Fruit fly (Drosophila melanogaster) whole organism, embryonic: ENCODE measurements around the gene Cog3.

Source experiments
- Atf3 ChIP-seq: fragments of 200-800 bp; sonication (Bioruptor generic); optimal IDR thresholded peaks from 3 replicates; lab custom pipeline; 2016; ENCODE audit warnings: missing biosample characterization, missing genetic modification characterization
- B-H2 ChIP-seq: fragments of 200-800 bp; sonication (Bioruptor generic); optimal IDR thresholded peaks from 2 replicates; lab custom pipeline; 2018; ENCODE audit warnings: missing biosample characterization, mild to moderate bottlenecking, missing genetic modification characterization
- CG1024 ChIP-seq: fragments of 200-800 bp; sonication (Bioruptor generic); IDR thresholded peaks from 2 replicates; pipeline ENCODE4 v1.3.6; 2022; ENCODE audit warnings: missing biosample characterization, missing genetic modification characterization
- CG10543 ChIP-seq: fragments of 200-800 bp; sonication (Bioruptor generic); optimal IDR thresholded peaks from 3 replicates; lab custom pipeline; 2017; ENCODE audit warnings: missing biosample characterization, mild to moderate bottlenecking, missing genetic modification characterization, moderate library complexity
- CG11560 ChIP-seq: fragments of 200-800 bp; sonication (Bioruptor generic); IDR thresholded peaks from 3 replicates; pipeline ENCODE4 v1.3.6; 2022; ENCODE audit warnings: missing biosample characterization, missing genetic modification characterization
- CG12104 ChIP-seq: fragments of 200-800 bp; sonication (Bioruptor generic); optimal IDR thresholded peaks from 3 replicates; lab custom pipeline; 2016; ENCODE audit warnings: missing biosample characterization, missing genetic modification characterization
- CG12744 ChIP-seq: fragments of 200-800 bp; sonication (Bioruptor generic); optimal IDR thresholded peaks from 2 replicates; lab custom pipeline; 2016; ENCODE audit warnings: missing biosample characterization, missing genetic modification characterization
- CG14710 ChIP-seq: fragments of 200-800 bp; sonication (Bioruptor generic); optimal IDR thresholded peaks from 3 replicates; lab custom pipeline; 2019; ENCODE audit warnings: missing biosample characterization, mild to moderate bottlenecking, missing genetic modification characterization, moderate library complexity
- CG15479 ChIP-seq: fragments of 200-800 bp; sonication (Bioruptor generic); optimal IDR thresholded peaks from 3 replicates; lab custom pipeline; 2019; ENCODE audit warnings: missing biosample characterization, mild to moderate bottlenecking, missing genetic modification characterization, moderate library complexity
- CG15514 ChIP-seq: fragments of 200-800 bp; sonication (Bioruptor generic); optimal IDR thresholded peaks from 3 replicates; lab custom pipeline; 2017; ENCODE audit warnings: missing biosample characterization, missing genetic modification characterization, mild to moderate bottlenecking, moderate library complexity, missing genetic modification reagents
- CG17385 ChIP-seq: fragments of 200-800 bp; sonication (Bioruptor generic); optimal IDR thresholded peaks from 3 replicates; lab custom pipeline; 2018; ENCODE audit warnings: missing biosample characterization, mild to moderate bottlenecking, missing genetic modification characterization
- CG18764 ChIP-seq: fragments of 200-800 bp; sonication (Bioruptor generic); optimal IDR thresholded peaks from 3 replicates; lab custom pipeline; 2016; ENCODE audit warnings: missing biosample characterization, missing genetic modification characterization
- CG2120 ChIP-seq: fragments of 200-800 bp; sonication (Bioruptor generic); optimal IDR thresholded peaks from 3 replicates; lab custom pipeline; 2016; ENCODE audit warnings: missing biosample characterization, missing genetic modification characterization
- CG3281 ChIP-seq: fragments of 200-800 bp; sonication (Bioruptor generic); optimal IDR thresholded peaks from 3 replicates; lab custom pipeline; 2017; ENCODE audit warnings: missing biosample characterization, mild to moderate bottlenecking, missing genetic modification characterization
- CG42726 ChIP-seq: fragments of 200-800 bp; sonication (Bioruptor generic); IDR thresholded peaks from 2 replicates; pipeline ENCODE4 v1.3.6; 2022; ENCODE audit warnings: missing biosample characterization, missing genetic modification characterization; ENCODE audit not compliant: partially characterized antibody
- CG4424 ChIP-seq: fragments of 200-800 bp; sonication (Bioruptor generic); optimal IDR thresholded peaks from 3 replicates; lab custom pipeline; 2016; ENCODE audit warnings: missing biosample characterization, missing genetic modification characterization
- CG6272 ChIP-seq: fragments of 200-800 bp; sonication (Bioruptor generic); IDR thresholded peaks from 2 replicates; pipeline ENCODE4 v1.3.6; 2022; ENCODE audit warnings: missing biosample characterization, missing genetic modification characterization
- CG7928 ChIP-seq: fragments of 200-800 bp; sonication (Bioruptor generic); optimal IDR thresholded peaks from 2 replicates; lab custom pipeline; 2017; ENCODE audit warnings: missing biosample characterization, mild to moderate bottlenecking, missing genetic modification characterization
- CG8359 ChIP-seq: fragments of 200-800 bp; sonication (Bioruptor generic); optimal IDR thresholded peaks from 2 replicates; lab custom pipeline; 2017; ENCODE audit warnings: missing biosample characterization, mild to moderate bottlenecking, missing genetic modification characterization, borderline replicate concordance
- CG8478 ChIP-seq: fragments of >200 bp; optimal IDR thresholded peaks from 2 replicates; lab custom pipeline; 2018
- CG9876 ChIP-seq: fragments of 200-800 bp; sonication (Bioruptor generic); optimal IDR thresholded peaks from 2 replicates; lab custom pipeline; 2016; ENCODE audit warnings: missing biosample characterization, missing genetic modification characterization
- D19B ChIP-seq: fragments of 200-800 bp; sonication (Bioruptor generic); optimal IDR thresholded peaks from 2 replicates; lab custom pipeline; 2017; ENCODE audit warnings: missing biosample characterization, mild to moderate bottlenecking, missing genetic modification characterization
- Dip2 ChIP-seq: fragments of 200-800 bp; sonication (Bioruptor generic); IDR thresholded peaks from 2 replicates; pipeline ENCODE4 v1.3.6; 2022; ENCODE audit warnings: missing biosample characterization, missing genetic modification characterization
- Dip3 ChIP-seq: fragments of 200-800 bp; sonication (Bioruptor generic); optimal IDR thresholded peaks from 3 replicates; lab custom pipeline; 2016; ENCODE audit warnings: missing biosample characterization, missing genetic modification characterization
- Fer2 ChIP-seq: fragments of 200-800 bp; sonication (Bioruptor generic); optimal IDR thresholded peaks from 2 replicates; lab custom pipeline; 2018; ENCODE audit warnings: missing biosample characterization, mild to moderate bottlenecking, missing genetic modification characterization, moderate library complexity
- HHEX ChIP-seq: fragments of 200-800 bp; sonication (Bioruptor generic); optimal IDR thresholded peaks from 3 replicates; lab custom pipeline; 2017; ENCODE audit warnings: missing biosample characterization, mild to moderate bottlenecking, missing genetic modification characterization, missing genetic modification reagents
- HLH4C ChIP-seq: fragments of 200-800 bp; sonication (Bioruptor generic); IDR thresholded peaks from 3 replicates; pipeline ENCODE4 v1.3.6; 2022; ENCODE audit warnings: missing biosample characterization, missing genetic modification characterization; ENCODE audit not compliant: partially characterized antibody
- MESR4 ChIP-seq: fragments of 200-800 bp; sonication (Bioruptor generic); optimal IDR thresholded peaks from 2 replicates; lab custom pipeline; 2018; ENCODE audit warnings: missing biosample characterization, mild to moderate bottlenecking, missing genetic modification characterization, moderate library complexity
- Nf-YA ChIP-seq: fragments of 200-800 bp; sonication (Bioruptor generic); IDR thresholded peaks from 2 replicates; pipeline ENCODE4 v1.3.6; 2022; ENCODE audit warnings: missing biosample characterization, missing genetic modification characterization
- Poxn ChIP-seq: fragments of 200-800 bp; sonication (Bioruptor generic); IDR thresholded peaks from 2 replicates; pipeline ENCODE4 v1.3.6; 2022; ENCODE audit warnings: missing biosample characterization, missing genetic modification characterization
- Rx ChIP-seq: fragments of 200-800 bp; sonication (Bioruptor generic); IDR thresholded peaks from 2 replicates; pipeline ENCODE4 v1.3.6; 2022; ENCODE audit warnings: missing biosample characterization, missing genetic modification characterization
- Sry-β ChIP-seq: fragments of 200-800 bp; sonication (Bioruptor generic); optimal IDR thresholded peaks from 2 replicates; lab custom pipeline; 2018; ENCODE audit warnings: missing biosample characterization, mild to moderate bottlenecking, missing genetic modification characterization, moderate library complexity
- aop ChIP-seq: fragments of 200-800 bp; sonication (Bioruptor generic); IDR thresholded peaks from 2 replicates; pipeline ENCODE4 v1.3.6; 2022; ENCODE audit warnings: missing biosample characterization, missing genetic modification characterization
- ase ChIP-seq: fragments of 200-800 bp; sonication (Bioruptor generic); IDR thresholded peaks from 3 replicates; pipeline ENCODE4 v1.3.6; 2022; ENCODE audit warnings: missing biosample characterization, missing genetic modification characterization
- crc ChIP-seq: fragments of 200-800 bp; sonication (Bioruptor generic); optimal IDR thresholded peaks from 2 replicates; lab custom pipeline; 2016; ENCODE audit warnings: missing biosample characterization, missing genetic modification characterization
- da ChIP-seq: fragments of 200-800 bp; sonication (Bioruptor generic); optimal IDR thresholded peaks from 2 replicates; lab custom pipeline; 2016; ENCODE audit warnings: missing biosample characterization, missing genetic modification characterization
- dati ChIP-seq: fragments of 200-800 bp; sonication (Bioruptor generic); IDR thresholded peaks from 2 replicates; pipeline ENCODE4 v1.3.6; 2022; ENCODE audit warnings: missing biosample characterization, missing genetic modification characterization
- dm ChIP-seq: fragments of 200-800 bp; sonication (Bioruptor generic); optimal IDR thresholded peaks from 3 replicates; lab custom pipeline; 2016; ENCODE audit warnings: missing biosample characterization, missing genetic modification characterization
- dmrt11E ChIP-seq: fragments of 200-800 bp; sonication (Bioruptor generic); optimal IDR thresholded peaks from 3 replicates; lab custom pipeline; 2018; ENCODE audit warnings: missing biosample characterization, mild to moderate bottlenecking, missing genetic modification characterization, moderate library complexity
- gcm ChIP-seq: fragments of 200-800 bp; sonication (Bioruptor generic); optimal IDR thresholded peaks from 2 replicates; lab custom pipeline; 2019; ENCODE audit warnings: missing biosample characterization, mild to moderate bottlenecking, missing genetic modification characterization, moderate library complexity
- gcm2 ChIP-seq: fragments of 200-800 bp; sonication (Bioruptor generic); optimal IDR thresholded peaks from 2 replicates; lab custom pipeline; 2016; ENCODE audit warnings: missing biosample characterization, missing genetic modification characterization
- grau ChIP-seq: fragments of 200-800 bp; optimal IDR thresholded peaks from 3 replicates; lab custom pipeline; 2019; ENCODE audit warnings: missing biosample characterization, mild to moderate bottlenecking, missing genetic modification characterization, moderate library complexity
- odd ChIP-seq: fragments of 200-800 bp; sonication (Bioruptor generic); optimal IDR thresholded peaks from 2 replicates; lab custom pipeline; 2017; ENCODE audit warnings: missing biosample characterization, mild to moderate bottlenecking, missing genetic modification characterization
- phol ChIP-seq: fragments of 200-800 bp; sonication (Bioruptor generic); optimal IDR thresholded peaks from 3 replicates; lab custom pipeline; 2018; ENCODE audit warnings: missing biosample characterization, mild to moderate bottlenecking, missing genetic modification characterization, moderate library complexity
- ro ChIP-seq: fragments of 200-800 bp; sonication (Bioruptor generic); IDR thresholded peaks from 2 replicates; pipeline ENCODE4 v1.3.6; 2022; ENCODE audit warnings: missing biosample characterization, missing genetic modification characterization
- sob ChIP-seq: fragments of 200-800 bp; sonication (Bioruptor generic); IDR thresholded peaks from 2 replicates; pipeline ENCODE4 v1.3.6; 2022; ENCODE audit warnings: missing biosample characterization, missing genetic modification characterization
- tgo ChIP-seq: fragments of 200-800 bp; sonication (Bioruptor generic); IDR thresholded peaks from 3 replicates; pipeline ENCODE4 v1.3.6; 2022; ENCODE audit warnings: missing biosample characterization, missing genetic modification characterization
- tio ChIP-seq: fragments of 200-800 bp; sonication (Bioruptor generic); optimal IDR thresholded peaks from 2 replicates; lab custom pipeline; 2017; ENCODE audit warnings: missing biosample characterization, missing genetic modification characterization, inconsistent platforms
- trh ChIP-seq: fragments of 200-800 bp; sonication (Bioruptor generic); optimal IDR thresholded peaks from 2 replicates; lab custom pipeline; 2016; ENCODE audit warnings: missing biosample characterization, missing genetic modification characterization

Cog3 gene

dm6 chr2L:3452286-3452685 lies 4.6 kb downstream of the Cog3 start, which contains the start of gene CG12795 (continued):
- TF ChIP-seq ro (GFP tag; lab: Robert Waterston, UW) (no peak), ase (GFP tag; lab: Robert Waterston, UW) (no peak), CG11560 (tag; lab: Robert Waterston, UW) (no peak), CG15514 (no peak), CG42726 (GFP tag; lab: Robert Waterston, UW) (no peak), CG4424 (GFP tag; lab: Kevin White, UChicago) (no peak), dati (GFP tag; lab: Robert Waterston, UW) (no peak), CG12104 (no peak), CG1024 (GFP tag; lab: Robert Waterston, UW) (no peak), MESR4 (GFP tag; lab: Kevin White, UChicago) (peak; percentile 83), dm (no peak), CG8478 (lab: Kevin White, UChicago) (no peak), Sry-β (no peak), gcm2 (GFP tag; lab: Kevin White, UChicago) (no peak), CG2120 (GFP tag; lab: Kevin White, UChicago) (no peak), CG17385 (no peak), HLH4C (GFP tag; lab: Robert Waterston, UW) (no peak), CG14710 (tag; lab: Kevin White, UChicago) (peak; percentile 32), CG6272 (GFP tag; lab: Robert Waterston, UW) (no peak), crc (no peak), CG18764 (GFP tag; lab: Kevin White, UChicago) (no peak), CG10543 (no peak), HHEX (GFP tag; lab: Kevin White, UChicago) (no peak), CG3281 (no peak), CG7928 (no peak), Nf-YA (GFP tag; lab: Robert Waterston, UW) (no peak), dmrt11E (tag; lab: Kevin White, UChicago) (no peak), CG15479 (GFP tag; lab: Kevin White, UChicago) (no peak), Poxn (GFP tag; lab: Robert Waterston, UW) (no peak), trh (GFP tag; lab: Kevin White, UChicago) (no peak), CG9876 (no peak), Dip3 (GFP tag; lab: Kevin White, UChicago) (no peak), sob (GFP tag; lab: Robert Waterston, UW) (no peak), odd (GFP tag; lab: Kevin White, UChicago) (no peak), tgo (GFP tag; lab: Robert Waterston, UW) (no peak), Atf3 (no peak), tio (no peak), Fer2 (no peak), da (no peak), D19B (GFP tag; lab: Kevin White, UChicago) (no peak), CG12744 (GFP tag; lab: Kevin White, UChicago) (no peak), gcm (GFP tag; lab: Kevin White, UChicago) (no peak), Rx (GFP tag; lab: Robert Waterston, UW) (no peak), Dip2 (GFP tag; lab: Robert Waterston, UW) (no peak), CG8359 (GFP tag; lab: Kevin White, UChicago) (no peak), grau (tag; lab: Kevin White, UChicago) (no peak), aop (no peak), B-H2 (GFP tag; lab: Kevin White, UChicago) (no peak), phol (tag; lab: Kevin White, UChicago) (peak; percentile 16)
- TF ChIP-seq, all 482 proteins: peak for 18
